Fruit fly (Drosophila melanogaster) whole organism, embryonic: Measurements from ENCODE around the gene CG6511.
A peak's percentile ranks its signal among the peaks of the same experiment; 100 is the strongest.

ENCODE experiments used
- Abd-B ChIP-seq: fragments of 200-800 bp; sonication (Bioruptor generic); optimal IDR thresholded peaks from 2 replicates; lab custom pipeline; 2018; ENCODE audit warnings: missing biosample characterization, mild to moderate bottlenecking, missing genetic modification characterization, moderate library complexity
- Awh ChIP-seq: fragments of 200-800 bp; sonication (Bioruptor generic); IDR thresholded peaks from 2 replicates; pipeline ENCODE4, ENCODE4 v1.3.6; 2022; ENCODE audit warnings: missing biosample characterization, missing genetic modification characterization
- CG10462 ChIP-seq: fragments of 200-800 bp; sonication (Bioruptor generic); optimal IDR thresholded peaks from 2 replicates; lab custom pipeline; 2016; ENCODE audit warnings: missing biosample characterization, missing genetic modification characterization
- CG10565 ChIP-seq: fragments of 200-800 bp; sonication (Bioruptor generic); optimal IDR thresholded peaks from 3 replicates; lab custom pipeline; 2016; ENCODE audit warnings: missing biosample characterization, mild to moderate bottlenecking, missing genetic modification characterization
- CG11085 ChIP-seq: fragments of 200-800 bp; sonication (Bioruptor generic); IDR thresholded peaks from 2 replicates; pipeline ENCODE4 v1.3.6; 2022; ENCODE audit warnings: missing biosample characterization, missing genetic modification characterization
- CG11456 ChIP-seq: fragments of 200-800 bp; sonication (Bioruptor generic); IDR thresholded peaks from 3 replicates; pipeline ENCODE4 v1.3.6; 2022; ENCODE audit warnings: missing biosample characterization, missing genetic modification characterization
- CG13287 ChIP-seq: fragments of 200-800 bp; sonication (Bioruptor generic); IDR thresholded peaks from 2 replicates; pipeline ENCODE4 v1.3.6; 2022; ENCODE audit warnings: missing biosample characterization, missing genetic modification characterization; ENCODE audit not compliant: partially characterized antibody
- CG13775 ChIP-seq: fragments of 200-800 bp; sonication (Bioruptor generic); optimal IDR thresholded peaks from 3 replicates; lab custom pipeline; 2017; ENCODE audit warnings: missing biosample characterization, mild to moderate bottlenecking, missing genetic modification characterization
- CG14014 ChIP-seq: fragments of 200-800 bp; sonication (Bioruptor generic); IDR thresholded peaks from 2 replicates; pipeline ENCODE4 v1.3.6; 2022; ENCODE audit warnings: missing biosample characterization, missing genetic modification characterization
- CG16779 ChIP-seq: fragments of 200-800 bp; sonication (Bioruptor generic); IDR thresholded peaks from 2 replicates; pipeline ENCODE4 v1.3.6; 2022; ENCODE audit warnings: missing biosample characterization, missing genetic modification characterization
- CG17359 ChIP-seq: fragments of 200-800 bp; sonication (Bioruptor generic); optimal IDR thresholded peaks from 3 replicates; lab custom pipeline; 2018; ENCODE audit warnings: missing biosample characterization, mild to moderate bottlenecking, missing genetic modification characterization, moderate library complexity
- CG31224 ChIP-seq: fragments of 200-800 bp; sonication (Bioruptor generic); IDR thresholded peaks from 2 replicates; pipeline ENCODE4 v1.3.6; 2022; ENCODE audit warnings: missing biosample characterization, missing genetic modification characterization
- CG4328 ChIP-seq: fragments of 200-800 bp; sonication (Bioruptor generic); optimal IDR thresholded peaks from 3 replicates; lab custom pipeline; 2017; ENCODE audit warnings: missing biosample characterization, missing genetic modification reagents, missing genetic modification characterization
- CG7556 ChIP-seq: fragments of 200-800 bp; sonication (Bioruptor generic); optimal IDR thresholded peaks from 2 replicates; lab custom pipeline; 2017; ENCODE audit warnings: missing biosample characterization, mild to moderate bottlenecking, missing genetic modification characterization
- CG7745 ChIP-seq: fragments of 200-800 bp; sonication (Bioruptor generic); optimal IDR thresholded peaks from 2 replicates; lab custom pipeline; 2018; ENCODE audit warnings: missing biosample characterization, mild to moderate bottlenecking, missing genetic modification characterization, moderate library complexity
- CG7963 ChIP-seq: fragments of 200-800 bp; sonication (Bioruptor generic); IDR thresholded peaks from 3 replicates; pipeline ENCODE4 v1.3.6; 2022; ENCODE audit warnings: missing biosample characterization, missing genetic modification characterization; ENCODE audit not compliant: partially characterized antibody
- CG8281 ChIP-seq: fragments of 200-800 bp; sonication (Bioruptor generic); optimal IDR thresholded peaks from 2 replicates; lab custom pipeline; 2018; ENCODE audit warnings: missing biosample characterization, mild to moderate bottlenecking, missing genetic modification characterization, moderate library complexity
- CG8359 ChIP-seq: fragments of 200-800 bp; sonication (Bioruptor generic); optimal IDR thresholded peaks from 2 replicates; lab custom pipeline; 2017; ENCODE audit warnings: missing biosample characterization, mild to moderate bottlenecking, missing genetic modification characterization, borderline replicate concordance
- Doc2 ChIP-seq: fragments of 200-800 bp; sonication (Bioruptor generic); IDR thresholded peaks from 2 replicates; pipeline ENCODE4 v1.3.6; 2022; ENCODE audit warnings: missing biosample characterization, missing genetic modification characterization
- Hr3 ChIP-seq: fragments of 200-800 bp; sonication (Bioruptor generic); optimal IDR thresholded peaks from 3 replicates; lab custom pipeline; 2016; ENCODE audit warnings: missing biosample characterization, missing genetic modification characterization
- NC2α ChIP-seq: fragments of 200-800 bp; sonication (Bioruptor generic); optimal IDR thresholded peaks from 2 replicates; lab custom pipeline; 2016; ENCODE audit warnings: missing biosample characterization, missing genetic modification characterization
- NC2β ChIP-seq: fragments of 200-800 bp; sonication (Bioruptor generic); optimal IDR thresholded peaks from 2 replicates; lab custom pipeline; 2016; ENCODE audit warnings: missing biosample characterization, missing genetic modification characterization
- Nf-YA ChIP-seq: fragments of 200-800 bp; sonication (Bioruptor generic); IDR thresholded peaks from 2 replicates; pipeline ENCODE4 v1.3.6; 2022; ENCODE audit warnings: missing biosample characterization, missing genetic modification characterization
- Nf-YC ChIP-seq: fragments of 200-800 bp; optimal IDR thresholded peaks from 3 replicates; lab custom pipeline; 2019; ENCODE audit warnings: missing biosample characterization, mild to moderate bottlenecking, missing genetic modification characterization, moderate library complexity
- Opbp ChIP-seq: fragments of 200-800 bp; sonication (Bioruptor generic); IDR thresholded peaks from 3 replicates; pipeline ENCODE4 v1.3.6; 2022; ENCODE audit warnings: missing biosample characterization, missing genetic modification characterization; ENCODE audit not compliant: partially characterized antibody
- YL-1 ChIP-seq: fragments of 200-800 bp; sonication (Bioruptor generic); optimal IDR thresholded peaks from 3 replicates; lab custom pipeline; 2017; ENCODE audit warnings: missing biosample characterization, mild to moderate bottlenecking, missing genetic modification characterization
- bowl ChIP-seq: fragments of 200-800 bp; sonication (Bioruptor generic); IDR thresholded peaks from 2 replicates; pipeline ENCODE4 v1.3.6; 2022; ENCODE audit warnings: missing biosample characterization, missing genetic modification characterization
- caup ChIP-seq: fragments of 200-800 bp; sonication (Bioruptor generic); optimal IDR thresholded peaks from 3 replicates; lab custom pipeline; 2017; ENCODE audit warnings: missing biosample characterization, mild to moderate bottlenecking, missing genetic modification characterization, moderate library complexity; ENCODE audit not compliant: severe bottlenecking
- chif ChIP-seq, 2 experiments: fragments of 200-800 bp; sonication (Bioruptor generic); optimal IDR thresholded peaks; 3 replicates each; lab custom pipeline; 2016; ENCODE audit warnings: missing biosample characterization in 2 of 2, missing genetic modification characterization in 2 of 2
- chinmo ChIP-seq: fragments of 200-800 bp; sonication (Bioruptor generic); IDR thresholded peaks from 4 replicates; pipeline ENCODE4 v1.3.6; 2022; ENCODE audit warnings: missing biosample characterization, missing genetic modification characterization; ENCODE audit not compliant: partially characterized antibody
- ci ChIP-seq: fragments of 200-800 bp; sonication (Bioruptor generic); IDR thresholded peaks from 3 replicates; pipeline ENCODE4 v1.3.6; 2022; ENCODE audit warnings: missing biosample characterization, missing genetic modification characterization
- eyg ChIP-seq: fragments of 200-800 bp; sonication (Bioruptor generic); optimal IDR thresholded peaks from 3 replicates; lab custom pipeline; 2016; ENCODE audit warnings: missing biosample characterization, missing genetic modification characterization
- gfzf ChIP-seq: fragments of 200-800 bp; sonication (Bioruptor generic); optimal IDR thresholded peaks from 2 replicates; lab custom pipeline; 2016; ENCODE audit warnings: missing biosample characterization, mild to moderate bottlenecking, missing genetic modification characterization, moderate library complexity
- klu ChIP-seq: fragments of 200-800 bp; sonication (Bioruptor generic); IDR thresholded peaks from 2 replicates; pipeline ENCODE4 v1.3.6; 2022; ENCODE audit warnings: missing biosample characterization, missing genetic modification characterization
- lbe ChIP-seq: fragments of 200-800 bp; sonication (Bioruptor generic); optimal IDR thresholded peaks from 2 replicates; lab custom pipeline; 2016; ENCODE audit warnings: missing biosample characterization, mild to moderate bottlenecking, missing genetic modification characterization
- lola ChIP-seq, 3 experiments: fragments of >200 bp in 2 of 3; fragments of 200-800 bp in 1 of 3; sonication (Bioruptor generic) in 1 of 3; optimal IDR thresholded peaks; 2 replicates each; lab custom pipeline; 2017 to 2019; ENCODE audit warnings: missing biosample characterization in 3 of 3, missing genetic modification characterization in 3 of 3, mild to moderate bottlenecking in 1 of 3, moderate library complexity in 1 of 3
- nau ChIP-seq: fragments of 200-800 bp; sonication (Bioruptor generic); optimal IDR thresholded peaks from 3 replicates; lab custom pipeline; 2017; ENCODE audit warnings: missing biosample characterization, mild to moderate bottlenecking, missing genetic modification characterization, missing genetic modification reagents
- oc ChIP-seq: fragments of 200-800 bp; sonication (Bioruptor generic); optimal IDR thresholded peaks from 2 replicates; lab custom pipeline; 2018; ENCODE audit warnings: missing biosample characterization, mild to moderate bottlenecking, missing genetic modification characterization, moderate library complexity
- odd ChIP-seq: fragments of 200-800 bp; sonication (Bioruptor generic); optimal IDR thresholded peaks from 2 replicates; lab custom pipeline; 2017; ENCODE audit warnings: missing biosample characterization, mild to moderate bottlenecking, missing genetic modification characterization
- pho ChIP-seq: fragments of 200-800 bp; sonication (Bioruptor generic); optimal IDR thresholded peaks from 2 replicates; lab custom pipeline; 2016; ENCODE audit warnings: missing biosample characterization, missing genetic modification characterization
- phol ChIP-seq: fragments of 200-800 bp; sonication (Bioruptor generic); optimal IDR thresholded peaks from 3 replicates; lab custom pipeline; 2018; ENCODE audit warnings: missing biosample characterization, mild to moderate bottlenecking, missing genetic modification characterization, moderate library complexity
- sc ChIP-seq, 3 experiments: fragments of >200 bp in 2 of 3; fragments of 200-800 bp in 1 of 3; sonication (Bioruptor generic) in 1 of 3; optimal IDR thresholded peaks; 2 replicates in 2 of 3; 3 replicates in 1 of 3; lab custom pipeline; 2017; ENCODE audit warnings: mild to moderate bottlenecking in 1 of 3, missing biosample characterization in 1 of 3, missing genetic modification characterization in 1 of 3, missing genetic modification reagents in 1 of 3
- sens ChIP-seq: fragments of 200-800 bp; sonication (Bioruptor generic); peaks from one replicate; lab custom pipeline; 2016; ENCODE audit warnings: missing biosample characterization, missing genetic modification characterization
- sima ChIP-seq: fragments of 200-800 bp; sonication (Bioruptor generic); optimal IDR thresholded peaks from 2 replicates; lab custom pipeline; 2016; ENCODE audit warnings: missing biosample characterization, missing genetic modification characterization
- stc ChIP-seq: fragments of 200-800 bp; sonication (Bioruptor generic); IDR thresholded peaks from 2 replicates; pipeline ENCODE4 v1.3.6; 2022; ENCODE audit warnings: missing biosample characterization, missing genetic modification characterization
- sug ChIP-seq: fragments of 200-800 bp; optimal IDR thresholded peaks from 2 replicates; lab custom pipeline; 2019; ENCODE audit warnings: missing biosample characterization, mild to moderate bottlenecking, missing genetic modification characterization, moderate library complexity
- yki ChIP-seq: fragments of >200 bp; optimal IDR thresholded peaks from 3 replicates; lab custom pipeline; 2018
- zen2 ChIP-seq: fragments of 200-800 bp; sonication (Bioruptor generic); IDR thresholded peaks from 3 replicates; pipeline ENCODE4 v1.3.6; 2022; ENCODE audit warnings: missing biosample characterization, missing genetic modification characterization; ENCODE audit not compliant: partially characterized antibody

CG6511 gene

DNA sequence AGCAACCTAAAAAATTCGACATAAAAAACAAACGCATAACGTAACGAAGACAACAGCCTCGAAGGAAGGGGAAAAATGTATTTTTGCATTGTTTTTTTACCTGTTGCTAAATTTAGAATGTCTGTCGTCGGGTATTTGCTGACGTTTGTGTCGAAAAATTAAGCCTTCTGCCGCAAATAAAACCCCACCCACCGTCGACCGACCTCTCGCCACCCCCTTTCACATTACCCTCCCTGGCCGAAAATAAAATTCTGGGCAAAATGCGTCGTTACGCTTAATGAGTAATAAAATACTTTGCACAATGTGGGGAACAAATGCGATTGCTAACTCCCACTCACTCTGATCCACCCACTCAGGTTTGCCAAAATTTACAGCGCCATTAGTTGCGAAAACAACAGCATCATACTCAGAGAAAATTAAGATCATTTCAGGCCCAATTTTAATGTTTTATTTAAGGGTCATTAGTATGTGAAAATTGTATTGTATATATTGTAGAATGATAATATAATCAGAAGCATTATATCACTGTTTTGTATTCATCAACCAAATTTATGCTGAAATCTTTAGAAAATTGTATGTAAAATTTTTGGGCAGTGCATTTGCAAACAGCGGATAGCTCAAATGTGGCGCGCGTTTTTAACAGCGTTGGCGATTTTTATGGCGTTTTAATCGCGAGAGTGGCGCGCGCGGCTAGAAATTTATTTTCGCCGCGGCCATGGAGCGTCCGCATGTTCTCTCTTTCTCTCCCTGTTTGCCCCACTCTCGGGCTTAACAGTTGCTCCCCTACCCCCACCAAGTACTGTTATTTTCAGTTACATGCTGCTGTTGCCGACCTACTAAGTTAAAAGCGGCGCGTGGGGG is 48.7 kb upstream of the CG6511 start (continued):
- no peak for TF ChIP-seq CG8281 (tag; lab: Kevin White, UChicago)
- peak; percentile 56 for TF ChIP-seq CG31224 (GFP tag; lab: Robert Waterston, UW)
- peak; percentile 73; the same call in 1 of the 4 replicates for TF ChIP-seq chinmo (GFP tag; lab: Robert Waterston, UW)
- TF ChIP-seq chif (GFP tag; optimal IDR thresholded peaks at IDR 0.05; lab: Kevin White, UChicago): no peak
- no peak for TF ChIP-seq YL-1 (GFP tag; lab: Kevin White, UChicago)
- TF ChIP-seq CG11085: no peak
- no peak for TF ChIP-seq CG13287 (GFP tag; lab: Robert Waterston, UW)
- no peak; the same call in 2 of the 3 replicates for TF ChIP-seq zen2 (GFP tag; lab: Robert Waterston, UW)
- TF ChIP-seq Nf-YC (tag; lab: Kevin White, UChicago): no peak
- TF ChIP-seq CG17359: peak; percentile 20
- peak; percentile 65 for TF ChIP-seq pho (GFP tag; lab: Kevin White, UChicago)
- TF ChIP-seq caup (GFP tag; lab: Kevin White, UChicago): peak; percentile 41
- no peak for TF ChIP-seq yki
- TF ChIP-seq CG7963 (GFP tag; lab: Robert Waterston, UW): no peak
- TF ChIP-seq nau (GFP tag; lab: Kevin White, UChicago): no peak
- TF ChIP-seq klu (GFP tag; lab: Robert Waterston, UW): no peak
- peak; percentile 31 for TF ChIP-seq Abd-B (GFP tag; lab: Kevin White, UChicago)
- TF ChIP-seq CG7556 (GFP tag; lab: Kevin White, UChicago): peak; percentile 28
- peak; percentile 13 for TF ChIP-seq phol (tag; lab: Kevin White, UChicago)
- TF ChIP-seq Doc2: no peak
- peak; percentile 80 for TF ChIP-seq lbe (GFP tag; lab: Kevin White, UChicago)
- no peak for TF ChIP-seq NC2β (GFP tag; lab: Kevin White, UChicago)
- TF ChIP-seq Nf-YA (GFP tag; lab: Robert Waterston, UW): no peak
- peak; percentile 69 for TF ChIP-seq sug (tag; lab: Kevin White, UChicago)
- no peak for TF ChIP-seq gfzf
- TF ChIP-seq sima (GFP tag; lab: Kevin White, UChicago): no peak
- no peak for TF ChIP-seq CG16779 (GFP tag; lab: Robert Waterston, UW)
- no peak for TF ChIP-seq odd
- peak; percentile 58 for TF ChIP-seq CG13775 (GFP tag; lab: Kevin White, UChicago)
- TF ChIP-seq sens (GFP tag; lab: Kevin White, UChicago): no peak
- no peak for TF ChIP-seq CG7745 (tag; lab: Kevin White, UChicago)
- peak; percentile 27; the same call in 1 of the 2 replicates for TF ChIP-seq stc (GFP tag; lab: Robert Waterston, UW)
- peak; percentile 14; the same call in 1 of the 3 replicates for TF ChIP-seq CG11456
- TF ChIP-seq CG4328 (GFP tag; lab: Kevin White, UChicago): no peak
- no peak for TF ChIP-seq sc (optimal IDR thresholded peaks at IDR 0.05; lab: Kevin White, UChicago)
- TF ChIP-seq sc (GFP tag; optimal IDR thresholded peaks at IDR 0.05; lab: Kevin White, UChicago): no peak
- TF ChIP-seq CG14014 (GFP tag; lab: Robert Waterston, UW): peak; percentile 45
- no peak for TF ChIP-seq bowl (GFP tag; lab: Robert Waterston, UW)
- TF ChIP-seq oc: no peak
- TF ChIP-seq CG10565 (GFP tag; lab: Kevin White, UChicago): no peak
- TF ChIP-seq Hr3 (GFP tag; lab: Kevin White, UChicago): peak; percentile 22
- TF ChIP-seq eyg (GFP tag; lab: Kevin White, UChicago): no peak
- peak; percentile 18 for TF ChIP-seq CG10462 (GFP tag; lab: Kevin White, UChicago)
- TF ChIP-seq Awh (GFP tag; lab: Robert Waterston, UW): no peak
- no peak for TF ChIP-seq ci (GFP tag; lab: Robert Waterston, UW)
- no peak for TF ChIP-seq lola (GFP tag; optimal IDR thresholded peaks at IDR 0.05; lab: Kevin White, UChicago)
- TF ChIP-seq NC2α (GFP tag; lab: Kevin White, UChicago): no peak
- TF ChIP-seq Opbp: no peak
- TF ChIP-seq CG8359 (GFP tag; lab: Kevin White, UChicago): peak; percentile 100
